Fruit fly (Drosophila melanogaster) whole organism, embryonic: ENCODE results near the gene CG31560.
A peak's percentile ranks its signal among the peaks of the same experiment; 100 is the strongest.

Experiments used
- Adf1 ChIP-seq: fragments of 200-800 bp; sonication (Bioruptor generic); IDR thresholded peaks from 2 replicates; pipeline ENCODE4 v1.3.6; 2022; ENCODE audit warnings: missing biosample characterization, missing genetic modification characterization
- Asciz ChIP-seq: fragments of 200-800 bp; sonication (Bioruptor generic); optimal IDR thresholded peaks from 2 replicates; lab custom pipeline; 2017; ENCODE audit warnings: missing biosample characterization, mild to moderate bottlenecking, missing genetic modification characterization, missing genetic modification reagents
- Bdp1 ChIP-seq: fragments of 200-800 bp; sonication (Bioruptor generic); optimal IDR thresholded peaks from 3 replicates; lab custom pipeline; 2016; ENCODE audit warnings: missing biosample characterization, missing genetic modification characterization
- Blimp-1 ChIP-seq: fragments of 200-800 bp; sonication (Bioruptor generic); optimal IDR thresholded peaks from 3 replicates; lab custom pipeline; 2018; ENCODE audit warnings: missing biosample characterization, missing genetic modification characterization, mild to moderate bottlenecking, moderate library complexity, missing genetic modification reagents
- CG10274 ChIP-seq: fragments of 200-800 bp; sonication (Bioruptor generic); optimal IDR thresholded peaks from 3 replicates; lab custom pipeline; 2017; ENCODE audit warnings: missing biosample characterization, mild to moderate bottlenecking, missing genetic modification characterization
- CG10565 ChIP-seq: fragments of 200-800 bp; sonication (Bioruptor generic); optimal IDR thresholded peaks from 3 replicates; lab custom pipeline; 2016; ENCODE audit warnings: missing biosample characterization, mild to moderate bottlenecking, missing genetic modification characterization
- CG10654 ChIP-seq: fragments of 200-800 bp; sonication (Bioruptor generic); optimal IDR thresholded peaks from 2 replicates; lab custom pipeline; 2016; ENCODE audit warnings: missing biosample characterization, missing genetic modification characterization
- CG10959 ChIP-seq: fragments of 200-800 bp; sonication (Bioruptor generic); IDR thresholded peaks from 2 replicates; pipeline ENCODE4 v1.3.6; 2022; ENCODE audit warnings: missing biosample characterization, missing genetic modification characterization
- CG14667 ChIP-seq: fragments of 200-800 bp; sonication (Bioruptor generic); IDR thresholded peaks from 2 replicates; pipeline ENCODE4 v1.3.6; 2022; ENCODE audit warnings: missing biosample characterization, missing genetic modification characterization
- CG1529 ChIP-seq: fragments of 200-800 bp; sonication (Bioruptor generic); optimal IDR thresholded peaks from 3 replicates; lab custom pipeline; 2018; ENCODE audit warnings: missing biosample characterization, missing genetic modification characterization
- CG15696 ChIP-seq: fragments of 200-800 bp; sonication (Bioruptor generic); optimal IDR thresholded peaks from 2 replicates; lab custom pipeline; 2019; ENCODE audit warnings: missing biosample characterization, mild to moderate bottlenecking, missing genetic modification characterization, moderate library complexity
- CG1603 ChIP-seq: fragments of 200-800 bp; sonication (Bioruptor generic); optimal IDR thresholded peaks from 2 replicates; lab custom pipeline; 2019; ENCODE audit warnings: missing biosample characterization, mild to moderate bottlenecking, missing genetic modification characterization, moderate library complexity
- CG16813 ChIP-seq: fragments of 200-800 bp; sonication (Bioruptor generic); IDR thresholded peaks from 3 replicates; pipeline ENCODE4 v1.3.6; 2022; ENCODE audit warnings: missing biosample characterization, missing genetic modification characterization; ENCODE audit not compliant: partially characterized antibody
- CG17186 ChIP-seq: fragments of 200-800 bp; sonication (Bioruptor generic); optimal IDR thresholded peaks from 3 replicates; lab custom pipeline; 2017; ENCODE audit warnings: missing biosample characterization, missing genetic modification reagents, missing genetic modification characterization
- CG17385 ChIP-seq: fragments of 200-800 bp; sonication (Bioruptor generic); optimal IDR thresholded peaks from 3 replicates; lab custom pipeline; 2018; ENCODE audit warnings: missing biosample characterization, mild to moderate bottlenecking, missing genetic modification characterization
- CG18262 ChIP-seq: fragments of 200-800 bp; optimal IDR thresholded peaks from 3 replicates; lab custom pipeline; 2019; ENCODE audit warnings: missing biosample characterization, mild to moderate bottlenecking, missing genetic modification characterization, moderate library complexity
- CG2129 ChIP-seq: fragments of 200-800 bp; sonication (Bioruptor generic); IDR thresholded peaks from 2 replicates; pipeline ENCODE4 v1.3.6; 2022; ENCODE audit warnings: missing biosample characterization, missing genetic modification characterization; ENCODE audit not compliant: partially characterized antibody
- CG2712 ChIP-seq: fragments of 200-800 bp; optimal IDR thresholded peaks from 3 replicates; lab custom pipeline; 2019; ENCODE audit warnings: missing biosample characterization, mild to moderate bottlenecking, missing genetic modification characterization, moderate library complexity
- CG3995 ChIP-seq: fragments of 200-800 bp; sonication (Bioruptor generic); optimal IDR thresholded peaks from 3 replicates; lab custom pipeline; 2016; ENCODE audit warnings: missing biosample characterization, missing genetic modification characterization
- CG4707 ChIP-seq: fragments of 200-800 bp; sonication (Bioruptor generic); optimal IDR thresholded peaks from 2 replicates; lab custom pipeline; 2018; ENCODE audit warnings: missing biosample characterization, mild to moderate bottlenecking, missing genetic modification characterization, moderate library complexity
- CG5953 ChIP-seq: fragments of 200-800 bp; sonication (Bioruptor generic); IDR thresholded peaks from 2 replicates; pipeline ENCODE4 v1.3.6; 2022; ENCODE audit warnings: missing biosample characterization, missing genetic modification characterization
- CG6813 ChIP-seq: fragments of 200-800 bp; sonication (Bioruptor generic); optimal IDR thresholded peaks from 2 replicates; lab custom pipeline; 2017; ENCODE audit warnings: missing biosample characterization, missing genetic modification characterization, mild to moderate bottlenecking, moderate library complexity, missing genetic modification reagents
- CG9215 ChIP-seq: fragments of 200-800 bp; sonication (Bioruptor generic); IDR thresholded peaks from 2 replicates; pipeline ENCODE4 v1.3.6; 2022; ENCODE audit warnings: missing biosample characterization, missing genetic modification characterization
- CG9932 ChIP-seq: fragments of 200-800 bp; sonication (Bioruptor generic); IDR thresholded peaks from 2 replicates; pipeline ENCODE4 v1.3.6; 2022; ENCODE audit warnings: missing biosample characterization, missing genetic modification characterization
- CHES-1-like ChIP-seq: fragments of 200-800 bp; sonication (Bioruptor generic); optimal IDR thresholded peaks from 2 replicates; lab custom pipeline; 2016; ENCODE audit warnings: missing biosample characterization, missing genetic modification characterization
- Ets97D ChIP-seq: fragments of 200-800 bp; sonication (Bioruptor generic); optimal IDR thresholded peaks from 3 replicates; lab custom pipeline; 2016; ENCODE audit warnings: missing biosample characterization, missing genetic modification characterization
- HmgZ ChIP-seq: fragments of 200-800 bp; sonication (Bioruptor generic); optimal IDR thresholded peaks from 2 replicates; lab custom pipeline; 2018; ENCODE audit warnings: missing biosample characterization, mild to moderate bottlenecking, missing genetic modification characterization
- Hmx ChIP-seq: fragments of 200-800 bp; sonication (Bioruptor generic); optimal IDR thresholded peaks from 2 replicates; lab custom pipeline; 2016; ENCODE audit warnings: missing biosample characterization, missing genetic modification characterization
- Hr3 ChIP-seq: fragments of 200-800 bp; sonication (Bioruptor generic); optimal IDR thresholded peaks from 3 replicates; lab custom pipeline; 2016; ENCODE audit warnings: missing biosample characterization, missing genetic modification characterization
- Jarid2 ChIP-seq: fragments of 200-800 bp; sonication (Bioruptor generic); optimal IDR thresholded peaks from 3 replicates; lab custom pipeline; 2017; ENCODE audit warnings: mild to moderate bottlenecking, missing biosample characterization, missing genetic modification reagents, missing genetic modification characterization
- Optix ChIP-seq: fragments of 200-800 bp; sonication (Bioruptor generic); IDR thresholded peaks from 3 replicates; pipeline ENCODE4 v1.3.6; 2022; ENCODE audit warnings: missing biosample characterization, missing genetic modification characterization
- Sox102F ChIP-seq: fragments of 200-800 bp; sonication (Bioruptor generic); optimal IDR thresholded peaks from 2 replicates; lab custom pipeline; 2018; ENCODE audit warnings: missing biosample characterization, mild to moderate bottlenecking, missing genetic modification characterization, moderate library complexity
- bbx ChIP-seq: fragments of 200-800 bp; sonication (Bioruptor generic); IDR thresholded peaks from 2 replicates; pipeline ENCODE4 v1.3.6; 2022; ENCODE audit warnings: missing biosample characterization, missing genetic modification characterization; ENCODE audit not compliant: partially characterized antibody
- crol ChIP-seq: fragments of 200-800 bp; sonication (Bioruptor generic); IDR thresholded peaks from 2 replicates; pipeline ENCODE4 v1.3.6; 2022; ENCODE audit warnings: missing biosample characterization, missing genetic modification characterization
- dpn ChIP-seq, 2 experiments: fragments of 200-800 bp; sonication (Bioruptor generic); optimal IDR thresholded peaks; 3 replicates each; lab custom pipeline; 2016; ENCODE audit warnings: missing biosample characterization in 2 of 2, missing genetic modification characterization in 2 of 2
- fd96Cb ChIP-seq: fragments of 200-800 bp; sonication (Bioruptor generic); optimal IDR thresholded peaks from 2 replicates; lab custom pipeline; 2018; ENCODE audit warnings: missing biosample characterization, mild to moderate bottlenecking, missing genetic modification characterization, moderate library complexity
- fru ChIP-seq: fragments of >200 bp; optimal IDR thresholded peaks from 2 replicates; lab custom pipeline; 2017
- ftz-f1 ChIP-seq: fragments of 200-800 bp; sonication (Bioruptor generic); optimal IDR thresholded peaks from 2 replicates; lab custom pipeline; 2016; ENCODE audit warnings: missing biosample characterization, missing genetic modification characterization
- gem ChIP-seq: fragments of 200-800 bp; sonication (Bioruptor generic); optimal IDR thresholded peaks from 2 replicates; lab custom pipeline; 2019; ENCODE audit warnings: missing biosample characterization, mild to moderate bottlenecking, missing genetic modification characterization, moderate library complexity
- klu ChIP-seq: fragments of 200-800 bp; sonication (Bioruptor generic); IDR thresholded peaks from 2 replicates; pipeline ENCODE4 v1.3.6; 2022; ENCODE audit warnings: missing biosample characterization, missing genetic modification characterization
- knrl ChIP-seq: fragments of 200-800 bp; sonication (Bioruptor generic); IDR thresholded peaks from 3 replicates; pipeline ENCODE4 v1.3.6; 2022; ENCODE audit warnings: missing biosample characterization, missing genetic modification characterization; ENCODE audit not compliant: partially characterized antibody
- lilli ChIP-seq: fragments of 200-800 bp; sonication (Bioruptor generic); optimal IDR thresholded peaks from 3 replicates; lab custom pipeline; 2016; ENCODE audit warnings: missing biosample characterization, missing genetic modification characterization
- nau ChIP-seq: fragments of 200-800 bp; sonication (Bioruptor generic); optimal IDR thresholded peaks from 3 replicates; lab custom pipeline; 2017; ENCODE audit warnings: missing biosample characterization, mild to moderate bottlenecking, missing genetic modification characterization, missing genetic modification reagents
- pho ChIP-seq: fragments of 200-800 bp; sonication (Bioruptor generic); optimal IDR thresholded peaks from 2 replicates; lab custom pipeline; 2016; ENCODE audit warnings: missing biosample characterization, missing genetic modification characterization
- pros ChIP-seq: fragments of 200-800 bp; sonication (Bioruptor generic); optimal IDR thresholded peaks from 3 replicates; lab custom pipeline; 2019; ENCODE audit warnings: missing biosample characterization, mild to moderate bottlenecking, missing genetic modification characterization, moderate library complexity
- sc ChIP-seq, 3 experiments: fragments of >200 bp in 2 of 3; fragments of 200-800 bp in 1 of 3; sonication (Bioruptor generic) in 1 of 3; optimal IDR thresholded peaks; 2 replicates in 2 of 3; 3 replicates in 1 of 3; lab custom pipeline; 2017; ENCODE audit warnings: mild to moderate bottlenecking in 1 of 3, missing biosample characterization in 1 of 3, missing genetic modification characterization in 1 of 3, missing genetic modification reagents in 1 of 3
- sens ChIP-seq: fragments of 200-800 bp; sonication (Bioruptor generic); peaks from one replicate; lab custom pipeline; 2016; ENCODE audit warnings: missing biosample characterization, missing genetic modification characterization
- slou ChIP-seq: fragments of 200-800 bp; sonication (Bioruptor generic); optimal IDR thresholded peaks from 3 replicates; lab custom pipeline; 2016; ENCODE audit warnings: missing biosample characterization, missing genetic modification characterization
- tap ChIP-seq: fragments of 200-800 bp; optimal IDR thresholded peaks from 3 replicates; lab custom pipeline; 2019; ENCODE audit warnings: missing biosample characterization, mild to moderate bottlenecking, missing genetic modification characterization, moderate library complexity
- vnd ChIP-seq: fragments of 200-800 bp; sonication (Bioruptor generic); IDR thresholded peaks from 3 replicates; pipeline ENCODE4 v1.3.6; 2022; ENCODE audit warnings: missing biosample characterization, missing genetic modification characterization; ENCODE audit not compliant: partially characterized antibody
- zen2 ChIP-seq: fragments of 200-800 bp; sonication (Bioruptor generic); IDR thresholded peaks from 3 replicates; pipeline ENCODE4 v1.3.6; 2022; ENCODE audit warnings: missing biosample characterization, missing genetic modification characterization; ENCODE audit not compliant: partially characterized antibody

The CG31560 gene

DNA sequence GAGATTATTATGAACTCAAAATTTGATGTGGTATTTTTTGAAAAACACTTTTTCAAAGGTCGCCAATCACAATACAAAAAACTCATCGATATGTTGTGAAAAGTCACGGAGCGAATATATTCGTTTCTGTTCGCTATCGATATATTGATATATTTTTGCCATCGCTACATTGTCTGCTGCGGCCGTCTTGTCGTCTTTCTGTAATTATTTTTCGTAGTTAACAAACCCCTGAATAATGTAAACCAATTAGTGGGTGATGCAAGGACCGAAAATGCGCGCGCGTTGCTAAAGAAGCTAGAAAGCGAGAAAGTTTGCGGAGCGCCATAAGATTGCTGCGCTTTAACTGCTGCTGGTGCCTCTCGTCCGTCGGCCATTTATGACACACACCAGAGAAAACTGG lies 41.0 kb downstream of the CG31560 start, which contains the start of gene Pak (continued):
- TF ChIP-seq CG16813 (peak; percentile 95), CG3995 (GFP tag; lab: Kevin White, UChicago) (peak; percentile 98), CG9215 (GFP tag; lab: Robert Waterston, UW) (no peak), CG17385 (no peak), CG5953 (no peak), CG10274 (no peak), pros (GFP tag; lab: Kevin White, UChicago) (no peak), Optix (GFP tag; lab: Robert Waterston, UW) (no peak), Blimp-1 (GFP tag; lab: Kevin White, UChicago) (no peak), crol (no peak), CG6813 (GFP tag; lab: Kevin White, UChicago) (no peak), Hr3 (no peak), Bdp1 (GFP tag; lab: Kevin White, UChicago) (no peak), Adf1 (peak; percentile 39; the same call in 1 of the 2 replicates), tap (tag; lab: Kevin White, UChicago) (no peak), zen2 (GFP tag; lab: Robert Waterston, UW) (peak; percentile 90), nau (GFP tag; lab: Kevin White, UChicago) (no peak), CG17186 (GFP tag; lab: Kevin White, UChicago) (peak; percentile 25), knrl (peak; percentile 95), CHES-1-like (GFP tag; lab: Kevin White, UChicago) (peak; percentile 11), bbx (peak; percentile 93), slou (GFP tag; lab: Kevin White, UChicago) (no peak), ftz-f1 (GFP tag; lab: Kevin White, UChicago) (no peak), klu (GFP tag; lab: Robert Waterston, UW) (no peak), Ets97D (GFP tag; lab: Kevin White, UChicago) (peak; percentile 58), lilli (GFP tag; lab: Kevin White, UChicago) (peak; percentile 31), sc (optimal IDR thresholded peaks at IDR 0.05; lab: Kevin White, UChicago) (no peak), sc (GFP tag; optimal IDR thresholded peaks at IDR 0.05; lab: Kevin White, UChicago) (no peak), HmgZ (tag; lab: Kevin White, UChicago) (peak; percentile 33), pho (no peak), Asciz (GFP tag; lab: Kevin White, UChicago) (no peak), CG1529 (GFP tag; lab: Kevin White, UChicago) (peak; percentile 16), CG2712 (peak; percentile 36), CG14667 (GFP tag; lab: Robert Waterston, UW) (no peak), CG9932 (GFP tag; lab: Robert Waterston, UW) (peak; percentile 46; the same call in 1 of the 2 replicates), CG10654 (GFP tag; lab: Kevin White, UChicago) (no peak), CG1603 (tag; lab: Kevin White, UChicago) (peak; percentile 68), CG2129 (peak; percentile 76), Sox102F (GFP tag; lab: Kevin White, UChicago) (no peak), CG10959 (GFP tag; lab: Robert Waterston, UW) (no peak), CG18262 (tag; lab: Kevin White, UChicago) (no peak), gem (tag; lab: Kevin White, UChicago) (peak; percentile 46), CG4707 (no peak), Jarid2 (GFP tag; lab: Kevin White, UChicago) (no peak), fru (lab: Kevin White, UChicago) (no peak), CG15696 (no peak), CG10565 (GFP tag; lab: Kevin White, UChicago) (no peak), fd96Cb (tag; lab: Kevin White, UChicago) (no peak), Hmx (GFP tag; lab: Kevin White, UChicago) (no peak), sens (GFP tag; lab: Kevin White, UChicago) (peak; percentile 80), vnd (peak; percentile 95), dpn (GFP tag; optimal IDR thresholded peaks at IDR 0.05; lab: Kevin White, UChicago) (no peak)
